Fruit fly (Drosophila melanogaster): ENCODE results near the gene HBS1.

DNA sequence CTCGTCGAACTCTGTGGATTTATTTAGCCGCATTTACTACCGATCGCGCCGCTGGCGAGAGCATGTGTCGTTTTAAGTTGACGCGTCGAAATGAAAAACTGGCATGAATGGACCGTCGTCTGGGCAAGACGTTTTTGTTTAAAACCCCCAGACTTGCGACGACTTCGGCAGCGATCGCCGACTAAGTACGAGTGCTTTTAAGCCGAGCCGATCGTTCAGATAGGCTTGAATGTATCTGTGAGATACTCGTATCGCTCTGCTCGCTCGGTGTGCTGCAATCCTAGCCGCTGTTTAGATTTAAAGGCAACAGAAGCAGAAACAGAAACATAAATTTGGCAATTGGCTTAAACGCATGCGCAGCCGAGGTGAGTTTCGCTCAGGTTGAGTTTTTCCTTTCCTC lies 45.1 kb upstream of the HBS1 start, which contains the start of gene dsb:
- TF ChIP-seq ss (GFP tag; optimal IDR thresholded peaks at IDR 0.05) (peak in 1 of 2 experiments; percentile 16), Ets21C (GFP tag; optimal IDR thresholded peaks at IDR 0.05) (no peak), Eip78C (GFP tag) (peak; percentile 32), Smox (GFP tag; optimal IDR thresholded peaks at IDR 0.05) (no peak), salr (GFP tag; optimal IDR thresholded peaks at IDR 0.05) (no peak), CG3032 (tag; optimal IDR thresholded peaks at IDR 0.05) (no peak), CG1621 (tag; optimal IDR thresholded peaks at IDR 0.05) (no peak)

All from whole organism, prepupa.